Fruit fly (Drosophila melanogaster): ENCODE data around the gene RpL27.

The RpL27 gene

DNA sequence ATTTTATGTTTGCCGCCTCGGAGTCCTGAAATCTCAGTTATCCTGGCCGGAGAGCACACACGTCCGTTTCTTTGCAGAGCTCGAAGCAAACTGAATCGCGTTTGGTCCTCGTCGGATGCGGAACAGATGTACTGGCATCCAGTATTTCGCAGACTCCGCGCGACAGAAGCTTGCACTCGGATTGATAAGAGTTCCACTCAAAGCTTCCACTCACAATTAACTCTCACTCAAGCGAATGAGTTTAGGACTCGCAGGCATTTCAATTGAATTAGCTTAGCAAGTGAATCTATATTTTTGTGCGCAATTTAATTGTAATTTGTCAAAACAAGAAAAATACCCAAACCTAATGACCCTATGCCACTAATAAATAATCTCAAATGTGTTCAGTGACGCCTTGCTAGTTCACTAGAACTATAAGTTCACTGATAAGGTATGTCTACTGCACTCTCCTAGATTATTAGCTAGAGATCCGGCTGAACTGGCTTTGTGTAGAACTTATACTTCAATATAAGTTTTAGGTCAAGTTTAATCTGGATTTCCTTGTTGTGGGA is 35.2 kb upstream of the RpL27 start:
- TF ChIP-seq CG11093 (GFP tag; IDR thresholded peaks at IDR 0.05) = no peak
- no peak for TF ChIP-seq sima (GFP tag; optimal IDR thresholded peaks at IDR 0.05)
- TF ChIP-seq Oli (tag; optimal IDR thresholded peaks at IDR 0.05) = no peak
- TF ChIP-seq CG9437 (GFP tag; optimal IDR thresholded peaks at IDR 0.05) = no peak
- TF ChIP-seq BEAF-32 (GFP tag; optimal IDR thresholded peaks at IDR 0.05) = no peak
- no peak for TF ChIP-seq Hsf (GFP tag; optimal IDR thresholded peaks at IDR 0.05)
- TF ChIP-seq chinmo (GFP tag; IDR thresholded peaks at IDR 0.05; ENCODE audit: partially characterized antibody) = 0 out of 4 replicates have a peak, but pooled peaks have one; percentile 18
- peak; percentile 25 for TF ChIP-seq Deaf1 (tag; optimal IDR thresholded peaks at IDR 0.05)
- no peak for TF ChIP-seq gcm (GFP tag; optimal IDR thresholded peaks at IDR 0.05)
- TF ChIP-seq Doc3 (GFP tag; IDR thresholded peaks at IDR 0.05; ENCODE audit: partially characterized antibody) = no peak
- no peak for TF ChIP-seq CG13894 (tag; optimal IDR thresholded peaks at IDR 0.05)
- peak; percentile 94 for TF ChIP-seq z (GFP tag; IDR thresholded peaks at IDR 0.05)
- TF ChIP-seq CG8359 (GFP tag; optimal IDR thresholded peaks at IDR 0.05; ENCODE audit: borderline replicate concordance) = no peak
- TF ChIP-seq mirr (GFP tag; optimal IDR thresholded peaks at IDR 0.05) = peak; percentile 27
- TF ChIP-seq CG16779 (GFP tag; IDR thresholded peaks at IDR 0.05) = 0 out of 2 replicates have a peak, but pooled peaks have one; percentile 15
- peak in 1 of 2 experiments; percentile 11 for TF ChIP-seq Hr51 (GFP tag; optimal IDR thresholded peaks at IDR 0.05)
- TF ChIP-seq CG5953 (GFP tag; IDR thresholded peaks at IDR 0.05) = no peak
- no peak for TF ChIP-seq D19B (GFP tag; optimal IDR thresholded peaks at IDR 0.05)
- TF ChIP-seq Med (GFP tag) = peak; percentile 51
- no peak for TF ChIP-seq CG9817 (tag; optimal IDR thresholded peaks at IDR 0.05)
- no peak for TF ChIP-seq CG7987 (GFP tag; optimal IDR thresholded peaks at IDR 0.05)
- peak; percentile 3 for TF ChIP-seq abd-A (tag; optimal IDR thresholded peaks at IDR 0.05)
- TF ChIP-seq pita (GFP tag; optimal IDR thresholded peaks at IDR 0.05) = no peak
- no peak for TF ChIP-seq slp2 (GFP tag; optimal IDR thresholded peaks at IDR 0.05)
- no peak for TF ChIP-seq inv (GFP tag; IDR thresholded peaks at IDR 0.05; ENCODE audit: partially characterized antibody)
- TF ChIP-seq CG2199 (GFP tag; IDR thresholded peaks at IDR 0.05) = no peak
- TF ChIP-seq CG14710 (tag; optimal IDR thresholded peaks at IDR 0.05) = no peak
- TF ChIP-seq CG6765 (GFP tag; optimal IDR thresholded peaks at IDR 0.05) = no peak
- no peak for TF ChIP-seq gce (GFP tag; IDR thresholded peaks at IDR 0.05)
- no peak for TF ChIP-seq bab2 (GFP tag; optimal IDR thresholded peaks at IDR 0.05)
- peak; percentile 39 for TF ChIP-seq Jarid2 (GFP tag; optimal IDR thresholded peaks at IDR 0.05)
- TF ChIP-seq Elba2 (GFP tag; optimal IDR thresholded peaks at IDR 0.05) = no peak

DNA sequence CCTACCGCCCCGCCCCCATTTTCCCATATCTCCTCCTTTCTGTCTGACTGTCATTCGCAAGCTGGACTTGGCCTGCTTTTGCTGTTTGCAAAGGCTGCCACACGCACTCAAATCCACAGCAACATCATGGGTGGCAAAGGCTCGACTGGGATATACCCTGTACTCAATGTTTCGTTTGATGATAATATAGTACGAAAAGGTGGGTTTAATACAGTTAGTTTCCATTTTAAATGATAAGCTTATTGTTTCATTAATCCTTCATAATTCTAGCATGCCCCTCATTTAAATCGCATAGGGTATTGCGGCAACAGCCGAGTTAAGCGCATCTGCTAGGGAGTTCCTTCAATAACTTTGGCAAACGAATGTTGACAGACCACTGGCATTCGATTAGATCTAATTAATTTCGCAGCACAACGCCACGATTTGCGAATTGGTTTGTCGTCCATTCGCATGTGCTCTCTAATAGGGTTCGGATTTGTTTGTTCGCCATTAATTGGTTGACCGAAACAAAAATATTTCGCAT is 9.4 kb upstream of the RpL27 start:
- TF ChIP-seq CG3163 (GFP tag; optimal IDR thresholded peaks at IDR 0.05) = no peak
- 0 out of 3 replicates have a peak, but pooled peaks have one; percentile 43 for TF ChIP-seq dysf (GFP tag; IDR thresholded peaks at IDR 0.05)
- peak; percentile 44 for TF ChIP-seq lab (GFP tag; optimal IDR thresholded peaks at IDR 0.05)
- TF ChIP-seq run (tag; optimal IDR thresholded peaks at IDR 0.05) = no peak
- no peak for TF ChIP-seq CG11093 (GFP tag; IDR thresholded peaks at IDR 0.05)
- peak; percentile 19; the same call in 1 of the 2 replicates for TF ChIP-seq Ptx1 (GFP tag; IDR thresholded peaks at IDR 0.05)
- no peak for TF ChIP-seq Drgx (GFP tag; IDR thresholded peaks at IDR 0.05)
- TF ChIP-seq CG11085 (GFP tag; IDR thresholded peaks at IDR 0.05) = no peak
- TF ChIP-seq CG7963 (GFP tag; IDR thresholded peaks at IDR 0.05; ENCODE audit: partially characterized antibody) = no peak
- TF ChIP-seq CG7745 (tag; optimal IDR thresholded peaks at IDR 0.05) = no peak
- no peak for TF ChIP-seq gsb (GFP tag; IDR thresholded peaks at IDR 0.05)
- TF ChIP-seq Max (GFP tag; optimal IDR thresholded peaks at IDR 0.05) = no peak
- TF ChIP-seq Rfx (GFP tag; IDR thresholded peaks at IDR 0.05) = peak; percentile 28; the same call in 1 of the 2 replicates
- TF ChIP-seq Atf6 (GFP tag; IDR thresholded peaks at IDR 0.05) = no peak
- TF ChIP-seq Hr78 (GFP tag; optimal IDR thresholded peaks at IDR 0.05) = no peak
- TF ChIP-seq CG17186 (GFP tag; optimal IDR thresholded peaks at IDR 0.05) = no peak
- peak; percentile 3 for TF ChIP-seq gem (tag; optimal IDR thresholded peaks at IDR 0.05)
- no peak for TF ChIP-seq CG7928 (GFP tag; optimal IDR thresholded peaks at IDR 0.05)
- no peak for TF ChIP-seq CG10462 (GFP tag; optimal IDR thresholded peaks at IDR 0.05)

Data from whole organism, embryonic.